Fruit fly (Drosophila melanogaster): ENCODE results near the gene cpo.

Gene cpo

dm6 chr3R:17919108-17919882 lies at the start of gene cpo (continued):
- peak; percentile 16 for TF ChIP-seq gfzf (GFP tag; optimal IDR thresholded peaks at IDR 0.05)
- peak; percentile 80 for TF ChIP-seq CG10979 (tag; optimal IDR thresholded peaks at IDR 0.05)
- TF ChIP-seq Rfx (GFP tag; IDR thresholded peaks at IDR 0.05) = peak; percentile 94
- TF ChIP-seq Ada2b (GFP tag; IDR thresholded peaks at IDR 0.05) = peak; percentile 80
- peak; percentile 84 for TF ChIP-seq CG14710 (tag; optimal IDR thresholded peaks at IDR 0.05)
- TF ChIP-seq dpn (GFP tag; optimal IDR thresholded peaks at IDR 0.05) = peak; percentile 55 to 67
- peak; percentile 9 for TF ChIP-seq gro (GFP tag; optimal IDR thresholded peaks at IDR 0.05)
- TF ChIP-seq Dad (GFP tag; optimal IDR thresholded peaks at IDR 0.05) = peak; percentile 85
- TF ChIP-seq Dfd (GFP tag; optimal IDR thresholded peaks at IDR 0.05) = no peak
- TF ChIP-seq CG7928 (GFP tag; optimal IDR thresholded peaks at IDR 0.05) = peak; percentile 70
- TF ChIP-seq CG12219 (GFP tag; optimal IDR thresholded peaks at IDR 0.05) = peak; percentile 90
- peak; percentile 54; the same call in 1 of the 2 replicates for TF ChIP-seq ro (GFP tag; IDR thresholded peaks at IDR 0.05)
- peak; percentile 95 for TF ChIP-seq Fer1 (GFP tag; optimal IDR thresholded peaks at IDR 0.05)
- TF ChIP-seq nau (GFP tag; optimal IDR thresholded peaks at IDR 0.05) = peak; percentile 89
- TF ChIP-seq Hand (GFP tag; optimal IDR thresholded peaks at IDR 0.05) = peak; percentile 77
- TF ChIP-seq psq (GFP tag; optimal IDR thresholded peaks at IDR 0.05) = peak; percentile 81
- 0 out of 2 replicates have a peak, but pooled peaks have one; percentile 36 for TF ChIP-seq CG16779 (GFP tag; IDR thresholded peaks at IDR 0.05)
- TF ChIP-seq CG17385 (GFP tag; optimal IDR thresholded peaks at IDR 0.05) = peak; percentile 84
- TF ChIP-seq CG17328 (GFP tag; IDR thresholded peaks at IDR 0.05) = peak; percentile 93
- TF ChIP-seq fd96Cb (tag; optimal IDR thresholded peaks at IDR 0.05) = peak; percentile 66
- peak; percentile 87 for TF ChIP-seq CG7839 (tag; optimal IDR thresholded peaks at IDR 0.05)
- TF ChIP-seq sim (GFP tag; IDR thresholded peaks at IDR 0.05) = peak; percentile 88
- no peak for TF ChIP-seq usp (GFP tag; optimal IDR thresholded peaks at IDR 0.05)
- TF ChIP-seq pros (GFP tag; optimal IDR thresholded peaks at IDR 0.05) = peak; percentile 82
- TF ChIP-seq NC2α (GFP tag; optimal IDR thresholded peaks at IDR 0.05) = peak; percentile 84
- peak; percentile 67 for TF ChIP-seq Lim3 (GFP tag; IDR thresholded peaks at IDR 0.05)
- TF ChIP-seq Scr (GFP tag; IDR thresholded peaks at IDR 0.05; ENCODE audit: partially characterized antibody) = no peak
- peak; percentile 88 for TF ChIP-seq CG11085 (GFP tag; IDR thresholded peaks at IDR 0.05)
- peak; percentile 70 for TF ChIP-seq CG7786 (GFP tag; optimal IDR thresholded peaks at IDR 0.05)
- peak; percentile 93 for TF ChIP-seq wek (GFP tag; optimal IDR thresholded peaks at IDR 0.05)
- TF ChIP-seq h (optimal IDR thresholded peaks at IDR 0.05) = no peak
- TF ChIP-seq CG13624 (GFP tag; optimal IDR thresholded peaks at IDR 0.05) = peak; percentile 81
- peak; percentile 58 for TF ChIP-seq Myb (GFP tag; optimal IDR thresholded peaks at IDR 0.05)
- peak; percentile 59 for TF ChIP-seq trh (GFP tag; optimal IDR thresholded peaks at IDR 0.05)
- peak; percentile 33 for TF ChIP-seq grn (GFP tag; optimal IDR thresholded peaks at IDR 0.05)
- TF ChIP-seq CG10267 (tag; optimal IDR thresholded peaks at IDR 0.05) = peak; percentile 72
- TF ChIP-seq pho (GFP tag; optimal IDR thresholded peaks at IDR 0.05) = peak; percentile 79
- peak; percentile 84 for TF ChIP-seq jing (GFP tag; optimal IDR thresholded peaks at IDR 0.05)
- TF ChIP-seq ase (GFP tag; IDR thresholded peaks at IDR 0.05) = peak; percentile 91
- TF ChIP-seq CG3065 (GFP tag; optimal IDR thresholded peaks at IDR 0.05) = peak; percentile 88
- peak; percentile 75 for TF ChIP-seq sug (tag; optimal IDR thresholded peaks at IDR 0.05)
- TF ChIP-seq CG1529 (GFP tag; optimal IDR thresholded peaks at IDR 0.05) = peak; percentile 87
- peak; percentile 83 for TF ChIP-seq da (GFP tag; optimal IDR thresholded peaks at IDR 0.05)
- TF ChIP-seq chm (GFP tag; IDR thresholded peaks at IDR 0.05) = peak; percentile 96
- TF ChIP-seq luna (GFP tag; optimal IDR thresholded peaks at IDR 0.05) = peak; percentile 50
- peak; percentile 71 for TF ChIP-seq Dek (tag; optimal IDR thresholded peaks at IDR 0.05)
- TF ChIP-seq zfh2 (GFP tag; optimal IDR thresholded peaks at IDR 0.05) = peak; percentile 57
- TF ChIP-seq ci (GFP tag; IDR thresholded peaks at IDR 0.05) = peak; percentile 98
- TF ChIP-seq mld (GFP tag; IDR thresholded peaks at IDR 0.05; ENCODE audit: partially characterized antibody) = no peak
- peak; percentile 59 for TF ChIP-seq CG30403 (GFP tag; optimal IDR thresholded peaks at IDR 0.05)

Data from whole organism, embryonic.